Worm (Caenorhabditis elegans): ENCODE data around the gene ttbk-3.

The ttbk-3 gene

ce11 chrIV:9924419-9924818, 34.7 kb upstream of the ttbk-3 start:
- TF ChIP-seq ceh-19 (GFP tag; optimal IDR thresholded peaks at IDR 0.05) (no peak), C08G9.2 (tag; optimal IDR thresholded peaks at IDR 0.05) (no peak), ets-4 (tag; optimal IDR thresholded peaks at IDR 0.05) (no peak), syd-9 (tag; optimal IDR thresholded peaks at IDR 0.05) (no peak), Y22D7AL.16 (tag; optimal IDR thresholded peaks at IDR 0.05) (no peak), mec-3 (tag; optimal IDR thresholded peaks at IDR 0.05; ENCODE audit: borderline replicate concordance) (no peak), gmeb-2 (tag; optimal IDR thresholded peaks at IDR 0.05) (no peak), nhr-232 (tag; optimal IDR thresholded peaks at IDR 0.05) (no peak), dve-1 (tag; optimal IDR thresholded peaks at IDR 0.05) (no peak), ceh-24 (tag; optimal IDR thresholded peaks at IDR 0.05) (no peak), nhr-11 (tag; optimal IDR thresholded peaks at IDR 0.05) (no peak), lim-6 (tag; optimal IDR thresholded peaks at IDR 0.05) (no peak), npax-4 (tag; optimal IDR thresholded peaks at IDR 0.05) (no peak)

- no peak for TF ChIP-seq F13H6.1 (tag; optimal IDR thresholded peaks at IDR 0.05)
- no peak for TF ChIP-seq fax-1 (tag; optimal IDR thresholded peaks at IDR 0.05)
- no peak for TF ChIP-seq hlh-6 (tag; optimal IDR thresholded peaks at IDR 0.05)
- TF ChIP-seq ceh-22 (tag; optimal IDR thresholded peaks at IDR 0.05), result no peak
- no peak for TF ChIP-seq ets-4 (tag; optimal IDR thresholded peaks at IDR 0.05)
- no peak for TF ChIP-seq ceh-45 (GFP tag; IDR thresholded peaks at IDR 0.05)
- TF ChIP-seq odd-2 (tag; optimal IDR thresholded peaks at IDR 0.05), result no peak
- no peak for TF ChIP-seq C38D4.7 (GFP tag; optimal IDR thresholded peaks at IDR 0.05)
- no peak for TF ChIP-seq K09A11.1 (tag; optimal IDR thresholded peaks at IDR 0.05; ENCODE audit: insufficient read depth)
- TF ChIP-seq che-1 (tag; optimal IDR thresholded peaks at IDR 0.05), result no peak
- TF ChIP-seq elt-2 (tag; optimal IDR thresholded peaks at IDR 0.05), result no peak
- no peak for TF ChIP-seq dve-1 (tag; optimal IDR thresholded peaks at IDR 0.05)
Measured at ce11 chrIV:9920426-9920825, 30.7 kb upstream of the ttbk-3 start.

- TF ChIP-seq pag-3 (tag; optimal IDR thresholded peaks at IDR 0.05; ENCODE audit: borderline replicate concordance), result no peak
- TF ChIP-seq ets-4 (tag; optimal IDR thresholded peaks at IDR 0.05), result no peak
- no peak for TF ChIP-seq ahr-1 (tag; optimal IDR thresholded peaks at IDR 0.05)
- no peak for TF ChIP-seq fkh-6 (tag; optimal IDR thresholded peaks at IDR 0.05)
- TF ChIP-seq ceh-2 (tag; optimal IDR thresholded peaks at IDR 0.05), result no peak
- no peak for TF ChIP-seq ceh-34 (tag; optimal IDR thresholded peaks at IDR 0.05)
- TF ChIP-seq pax-1 (tag; optimal IDR thresholded peaks at IDR 0.05), result no peak
Measured at ce11 chrIV:9918021-9918420, 28.3 kb upstream of the ttbk-3 start.

ce11 chrIV:9916224-9916623, 26.5 kb upstream of the ttbk-3 start, which contains the start of gene bed-3:
bed-3 (plus strand) TSS chrIV:9916524.
- no peak for TF ChIP-seq ceh-48 (tag; optimal IDR thresholded peaks at IDR 0.05)
- no peak for TF ChIP-seq hlh-13 (GFP tag; optimal IDR thresholded peaks at IDR 0.05)
- no peak for TF ChIP-seq pha-4 (tag; optimal IDR thresholded peaks at IDR 0.05)
- TF ChIP-seq pag-3 (tag; optimal IDR thresholded peaks at IDR 0.05; ENCODE audit: borderline replicate concordance), result no peak
- no peak for TF ChIP-seq sox-4 (tag; optimal IDR thresholded peaks at IDR 0.05)
- TF ChIP-seq dmd-4 (tag; optimal IDR thresholded peaks at IDR 0.05; ENCODE audit: borderline replicate concordance), result no peak

ce11 chrIV:9915128-9915527, 25.4 kb upstream of the ttbk-3 start:
- TF ChIP-seq hlh-15 (tag; optimal IDR thresholded peaks at IDR 0.05), result no peak
- no peak for TF ChIP-seq tbx-2 (tag; optimal IDR thresholded peaks at IDR 0.05)
- TF ChIP-seq ceh-30 (tag; optimal IDR thresholded peaks at IDR 0.05), result no peak
- TF ChIP-seq ttx-3 (tag; optimal IDR thresholded peaks at IDR 0.05), result no peak
- no peak for TF ChIP-seq pat-9 (tag; optimal IDR thresholded peaks at IDR 0.05)
- TF ChIP-seq sdc-2 (tag; optimal IDR thresholded peaks at IDR 0.05), result no peak
- no peak for TF ChIP-seq ceh-34 (tag; optimal IDR thresholded peaks at IDR 0.05)
- no peak for TF ChIP-seq ets-4 (tag; optimal IDR thresholded peaks at IDR 0.05)
- TF ChIP-seq unc-3 (GFP tag; conservative IDR thresholded peaks at IDR 0.05), result no peak
- no peak for TF ChIP-seq unc-3 (tag; optimal IDR thresholded peaks at IDR 0.05)
- no peak for TF ChIP-seq hlh-6 (tag; optimal IDR thresholded peaks at IDR 0.05)
- TF ChIP-seq ama-1 (optimal IDR thresholded peaks at IDR 0.05), result no peak
- no peak for TF ChIP-seq syd-9 (tag; optimal IDR thresholded peaks at IDR 0.05)
- no peak for TF ChIP-seq unc-42 (tag; optimal IDR thresholded peaks at IDR 0.05)
